Fruit fly (Drosophila melanogaster) whole organism, embryonic: ENCODE results near the gene CG11596.

Source experiments
- ATbp ChIP-seq: fragments of 200-800 bp; sonication (Bioruptor generic); optimal IDR thresholded peaks from 2 replicates; lab custom pipeline; 2017; ENCODE audit warnings: missing biosample characterization, mild to moderate bottlenecking, missing genetic modification characterization, missing genetic modification reagents
- Abd-B ChIP-seq: fragments of 200-800 bp; sonication (Bioruptor generic); optimal IDR thresholded peaks from 2 replicates; lab custom pipeline; 2018; ENCODE audit warnings: missing biosample characterization, mild to moderate bottlenecking, missing genetic modification characterization, moderate library complexity
- Adf1 ChIP-seq: fragments of 200-800 bp; sonication (Bioruptor generic); IDR thresholded peaks from 2 replicates; pipeline ENCODE4 v1.3.6; 2022; ENCODE audit warnings: missing biosample characterization, missing genetic modification characterization
- Bdp1 ChIP-seq: fragments of 200-800 bp; sonication (Bioruptor generic); optimal IDR thresholded peaks from 3 replicates; lab custom pipeline; 2016; ENCODE audit warnings: missing biosample characterization, missing genetic modification characterization
- CG10274 ChIP-seq: fragments of 200-800 bp; sonication (Bioruptor generic); optimal IDR thresholded peaks from 3 replicates; lab custom pipeline; 2017; ENCODE audit warnings: missing biosample characterization, mild to moderate bottlenecking, missing genetic modification characterization
- CG10366 ChIP-seq: fragments of 200-800 bp; sonication (Bioruptor generic); IDR thresholded peaks from 2 replicates; pipeline ENCODE4 v1.3.6; 2022; ENCODE audit warnings: missing biosample characterization, missing genetic modification characterization
- CG11247 ChIP-seq: fragments of 200-800 bp; sonication (Bioruptor generic); IDR thresholded peaks from 2 replicates; pipeline ENCODE4 v1.3.6; 2022; ENCODE audit warnings: missing biosample characterization, missing genetic modification characterization
- CG15269 ChIP-seq: fragments of 200-800 bp; sonication (Bioruptor generic); optimal IDR thresholded peaks from 2 replicates; lab custom pipeline; 2018; ENCODE audit warnings: missing biosample characterization, mild to moderate bottlenecking, missing genetic modification characterization, moderate library complexity
- CG15479 ChIP-seq: fragments of 200-800 bp; sonication (Bioruptor generic); optimal IDR thresholded peaks from 3 replicates; lab custom pipeline; 2019; ENCODE audit warnings: missing biosample characterization, mild to moderate bottlenecking, missing genetic modification characterization, moderate library complexity
- CG15601 ChIP-seq: fragments of 200-800 bp; sonication (Bioruptor generic); optimal IDR thresholded peaks from 3 replicates; lab custom pipeline; 2019; ENCODE audit warnings: missing biosample characterization, mild to moderate bottlenecking, missing genetic modification characterization, moderate library complexity
- CG17328 ChIP-seq: fragments of 200-800 bp; sonication (Bioruptor generic); IDR thresholded peaks from 2 replicates; pipeline ENCODE4 v1.3.6; 2022; ENCODE audit warnings: missing biosample characterization, missing genetic modification characterization
- CG2199 ChIP-seq: fragments of 200-800 bp; sonication (Bioruptor generic); IDR thresholded peaks from 3 replicates; pipeline ENCODE4 v1.3.6; 2022; ENCODE audit warnings: missing biosample characterization, missing genetic modification characterization
- CG32767 ChIP-seq: fragments of 200-800 bp; sonication (Bioruptor generic); IDR thresholded peaks from 2 replicates; pipeline ENCODE4 v1.3.6; 2022; ENCODE audit warnings: missing biosample characterization, missing genetic modification characterization
- CG33557 ChIP-seq: fragments of 200-800 bp; sonication (Bioruptor generic); optimal IDR thresholded peaks from 2 replicates; lab custom pipeline; 2019; ENCODE audit warnings: missing biosample characterization, mild to moderate bottlenecking, missing genetic modification characterization, moderate library complexity
- CG3407 ChIP-seq: fragments of 200-800 bp; sonication (Bioruptor generic); optimal IDR thresholded peaks from 2 replicates; lab custom pipeline; 2018; ENCODE audit warnings: missing biosample characterization, mild to moderate bottlenecking, missing genetic modification characterization
- CG34376 ChIP-seq: fragments of 200-800 bp; sonication (Bioruptor generic); optimal IDR thresholded peaks from 2 replicates; lab custom pipeline; 2018; ENCODE audit warnings: missing biosample characterization, mild to moderate bottlenecking, missing genetic modification characterization
- CG4854 ChIP-seq: fragments of 200-800 bp; sonication (Bioruptor generic); optimal IDR thresholded peaks from 2 replicates; lab custom pipeline; 2016; ENCODE audit warnings: missing biosample characterization, missing genetic modification characterization, inconsistent platforms
- CG7271 ChIP-seq: fragments of 200-800 bp; sonication (Bioruptor generic); optimal IDR thresholded peaks from 2 replicates; lab custom pipeline; 2018; ENCODE audit warnings: missing biosample characterization, mild to moderate bottlenecking, missing genetic modification characterization, moderate library complexity
- CG8281 ChIP-seq: fragments of 200-800 bp; sonication (Bioruptor generic); optimal IDR thresholded peaks from 2 replicates; lab custom pipeline; 2018; ENCODE audit warnings: missing biosample characterization, mild to moderate bottlenecking, missing genetic modification characterization, moderate library complexity
- CG9437 ChIP-seq: fragments of 200-800 bp; sonication (Bioruptor generic); optimal IDR thresholded peaks from 2 replicates; lab custom pipeline; 2018; ENCODE audit warnings: missing biosample characterization, mild to moderate bottlenecking, missing genetic modification characterization
- Fer2 ChIP-seq: fragments of 200-800 bp; sonication (Bioruptor generic); optimal IDR thresholded peaks from 2 replicates; lab custom pipeline; 2018; ENCODE audit warnings: missing biosample characterization, mild to moderate bottlenecking, missing genetic modification characterization, moderate library complexity
- GATAe ChIP-seq: fragments of 200-800 bp; sonication (Bioruptor generic); conservative IDR thresholded peaks from 2 replicates; pipeline ENCODE4 v1.3.6; 2022; ENCODE audit warnings: missing biosample characterization, missing genetic modification characterization
- HLHmδ ChIP-seq: fragments of 200-800 bp; sonication (Bioruptor generic); optimal IDR thresholded peaks from 2 replicates; lab custom pipeline; 2018; ENCODE audit warnings: missing biosample characterization, mild to moderate bottlenecking, missing genetic modification characterization, moderate library complexity
- Hmx ChIP-seq: fragments of 200-800 bp; sonication (Bioruptor generic); optimal IDR thresholded peaks from 2 replicates; lab custom pipeline; 2016; ENCODE audit warnings: missing biosample characterization, missing genetic modification characterization
- Hr39 ChIP-seq: fragments of >200 bp; optimal IDR thresholded peaks from 2 replicates; lab custom pipeline; 2017
- MTF-1 ChIP-seq: fragments of 200-800 bp; sonication (Bioruptor generic); optimal IDR thresholded peaks from 2 replicates; lab custom pipeline; 2018; ENCODE audit warnings: missing biosample characterization, mild to moderate bottlenecking, missing genetic modification characterization, borderline replicate concordance
- Oli ChIP-seq: fragments of 200-800 bp; sonication (Bioruptor generic); optimal IDR thresholded peaks from 2 replicates; lab custom pipeline; 2018; ENCODE audit warnings: missing biosample characterization, mild to moderate bottlenecking, missing genetic modification characterization, moderate library complexity
- Sox102F ChIP-seq: fragments of 200-800 bp; sonication (Bioruptor generic); optimal IDR thresholded peaks from 2 replicates; lab custom pipeline; 2018; ENCODE audit warnings: missing biosample characterization, mild to moderate bottlenecking, missing genetic modification characterization, moderate library complexity
- Sry-δ ChIP-seq: fragments of 200-800 bp; sonication (Bioruptor generic); optimal IDR thresholded peaks from 2 replicates; lab custom pipeline; 2016; ENCODE audit warnings: missing biosample characterization, missing genetic modification characterization
- Tbp ChIP-seq: fragments of >200 bp; optimal IDR thresholded peaks from 2 replicates; lab custom pipeline; 2018; ENCODE audit warnings: missing biosample characterization, missing genetic modification characterization
- YL-1 ChIP-seq: fragments of 200-800 bp; sonication (Bioruptor generic); optimal IDR thresholded peaks from 3 replicates; lab custom pipeline; 2017; ENCODE audit warnings: missing biosample characterization, mild to moderate bottlenecking, missing genetic modification characterization
- ato ChIP-seq: fragments of 200-800 bp; sonication (Bioruptor generic); IDR thresholded peaks from 2 replicates; pipeline ENCODE4 v1.3.6; 2022; ENCODE audit warnings: missing biosample characterization, missing genetic modification characterization; ENCODE audit not compliant: partially characterized antibody
- dan ChIP-seq: fragments of 200-800 bp; sonication (Bioruptor generic); IDR thresholded peaks from 2 replicates; pipeline ENCODE4 v1.3.6; 2022; ENCODE audit warnings: missing biosample characterization, missing genetic modification characterization
- dati ChIP-seq: fragments of 200-800 bp; sonication (Bioruptor generic); IDR thresholded peaks from 2 replicates; pipeline ENCODE4 v1.3.6; 2022; ENCODE audit warnings: missing biosample characterization, missing genetic modification characterization
- fd64A ChIP-seq: fragments of 200-800 bp; sonication (Bioruptor generic); optimal IDR thresholded peaks from 3 replicates; lab custom pipeline; 2018; ENCODE audit warnings: missing biosample characterization, mild to moderate bottlenecking, missing genetic modification characterization
- gsb-n ChIP-seq: fragments of 200-800 bp; sonication (Bioruptor generic); optimal IDR thresholded peaks from 3 replicates; lab custom pipeline; 2018; ENCODE audit warnings: missing biosample characterization, mild to moderate bottlenecking, missing genetic modification characterization
- hkb ChIP-seq, 2 experiments: fragments of 200-800 bp in 1 of 2; fragments of >200 bp in 1 of 2; sonication (Bioruptor generic) in 1 of 2; IDR thresholded peaks in 1 of 2; optimal IDR thresholded peaks in 1 of 2; 2 replicates each; pipeline versions ENCODE4 v1.3.6 to Lab custom; 2017 to 2022; ENCODE audit warnings: missing biosample characterization in 1 of 2, missing genetic modification characterization in 1 of 2
- nau ChIP-seq: fragments of 200-800 bp; sonication (Bioruptor generic); optimal IDR thresholded peaks from 3 replicates; lab custom pipeline; 2017; ENCODE audit warnings: missing biosample characterization, mild to moderate bottlenecking, missing genetic modification characterization, missing genetic modification reagents
- nerfin-2 ChIP-seq: fragments of 200-800 bp; sonication (Bioruptor generic); IDR thresholded peaks from 2 replicates; pipeline ENCODE4 v1.3.6; 2022; ENCODE audit warnings: missing biosample characterization, missing genetic modification characterization; ENCODE audit not compliant: partially characterized antibody
- pho ChIP-seq: fragments of 200-800 bp; sonication (Bioruptor generic); optimal IDR thresholded peaks from 2 replicates; lab custom pipeline; 2016; ENCODE audit warnings: missing biosample characterization, missing genetic modification characterization
- pita ChIP-seq: fragments of 200-800 bp; sonication (Bioruptor generic); optimal IDR thresholded peaks from 2 replicates; lab custom pipeline; 2017; ENCODE audit warnings: missing biosample characterization, mild to moderate bottlenecking, missing genetic modification characterization
- pros ChIP-seq: fragments of 200-800 bp; sonication (Bioruptor generic); optimal IDR thresholded peaks from 3 replicates; lab custom pipeline; 2019; ENCODE audit warnings: missing biosample characterization, mild to moderate bottlenecking, missing genetic modification characterization, moderate library complexity
- ro ChIP-seq: fragments of 200-800 bp; sonication (Bioruptor generic); IDR thresholded peaks from 2 replicates; pipeline ENCODE4 v1.3.6; 2022; ENCODE audit warnings: missing biosample characterization, missing genetic modification characterization
- row ChIP-seq: fragments of 200-800 bp; sonication (Bioruptor generic); IDR thresholded peaks from 3 replicates; pipeline ENCODE4 v1.3.6; 2022; ENCODE audit warnings: missing biosample characterization, missing genetic modification characterization
- trh ChIP-seq: fragments of 200-800 bp; sonication (Bioruptor generic); optimal IDR thresholded peaks from 2 replicates; lab custom pipeline; 2016; ENCODE audit warnings: missing biosample characterization, missing genetic modification characterization
- ttk ChIP-seq: fragments of 200-800 bp; sonication (Bioruptor generic); IDR thresholded peaks from 2 replicates; pipeline ENCODE4 v2.1.2; 2022; ENCODE audit warnings: missing biosample characterization, missing genetic modification characterization
- unpg ChIP-seq: fragments of 200-800 bp; sonication (Bioruptor generic); optimal IDR thresholded peaks from 3 replicates; lab custom pipeline; 2018; ENCODE audit warnings: missing biosample characterization, mild to moderate bottlenecking, missing genetic modification characterization, moderate library complexity
- z ChIP-seq: fragments of 200-800 bp; sonication (Bioruptor generic); IDR thresholded peaks from 3 replicates; pipeline ENCODE4 v1.3.6; 2022; ENCODE audit warnings: missing biosample characterization, missing genetic modification characterization
- zen ChIP-seq: fragments of 200-800 bp; sonication (Bioruptor generic); optimal IDR thresholded peaks from 3 replicates; lab custom pipeline; 2018; ENCODE audit warnings: missing biosample characterization, mild to moderate bottlenecking, missing genetic modification characterization, moderate library complexity
- zf30C ChIP-seq: fragments of 200-800 bp; sonication (Bioruptor generic); optimal IDR thresholded peaks from 3 replicates; lab custom pipeline; 2018; ENCODE audit warnings: missing biosample characterization, mild to moderate bottlenecking, missing genetic modification characterization

Gene CG11596

dm6 chrX:1880139-1880556 lies 47.3 kb upstream of the CG11596 start, which contains the start of gene Coa8 (continued):
- peak; percentile 52 for TF ChIP-seq Sry-δ
- no peak for TF ChIP-seq CG15601
- no peak for TF ChIP-seq pros
- no peak for TF ChIP-seq HLHmδ (GFP tag; lab: Kevin White, UChicago)
- no peak for TF ChIP-seq zf30C (GFP tag; lab: Kevin White, UChicago)
- no peak for TF ChIP-seq Sox102F
- peak; percentile 10 for TF ChIP-seq YL-1 (GFP tag; lab: Kevin White, UChicago)
- TF ChIP-seq fd64A (GFP tag; lab: Kevin White, UChicago), result no peak
- TF ChIP-seq ro, result no peak
- no peak for TF ChIP-seq z
- TF ChIP-seq Hr39 (lab: Kevin White, UChicago), result no peak
- no peak for TF ChIP-seq CG8281
- TF ChIP-seq CG7271 (tag; lab: Kevin White, UChicago), result no peak
- TF ChIP-seq Fer2 (tag; lab: Kevin White, UChicago), result no peak
- peak; percentile 11 for TF ChIP-seq CG9437 (GFP tag; lab: Kevin White, UChicago)
- TF ChIP-seq MTF-1 (GFP tag; lab: Kevin White, UChicago), result no peak
- no peak for TF ChIP-seq Adf1 (GFP tag; lab: Robert Waterston, UW)
- TF ChIP-seq CG32767 (GFP tag; lab: Robert Waterston, UW), result no peak
- peak; percentile 10 for TF ChIP-seq zen (tag; lab: Kevin White, UChicago)
- no peak for TF ChIP-seq Tbp (GFP tag; lab: Kevin White, UChicago)
- 0 out of 2 replicates have a peak, but pooled peaks have one; percentile 15 for TF ChIP-seq CG17328 (GFP tag; lab: Robert Waterston, UW)
- TF ChIP-seq CG2199, result no peak
- peak; percentile 44 for TF ChIP-seq pho (GFP tag; lab: Kevin White, UChicago)
- TF ChIP-seq hkb (optimal IDR thresholded peaks at IDR 0.05; lab: Kevin White, UChicago), result no peak
- peak; percentile 49; the same call in 1 of the 2 replicates for TF ChIP-seq hkb (GFP tag; IDR thresholded peaks at IDR 0.05; lab: Robert Waterston, UW)
- TF ChIP-seq ato, result no peak; the same call in 1 of the 2 replicates
- no peak for TF ChIP-seq gsb-n (tag; lab: Kevin White, UChicago)
- TF ChIP-seq CG15479 (GFP tag; lab: Kevin White, UChicago), result no peak
- TF ChIP-seq GATAe (GFP tag; lab: Robert Waterston, UW), result no peak
- peak; percentile 55 for TF ChIP-seq CG15269
- TF ChIP-seq CG33557 (GFP tag; lab: Kevin White, UChicago), result no peak
- no peak for TF ChIP-seq dan
- peak; percentile 17 for TF ChIP-seq Abd-B (GFP tag; lab: Kevin White, UChicago)
- peak; percentile 53 for TF ChIP-seq unpg (GFP tag; lab: Kevin White, UChicago)
- TF ChIP-seq CG4854 (GFP tag; lab: Kevin White, UChicago), result no peak
- 0 out of 2 replicates have a peak, but pooled peaks have one; percentile 19 for TF ChIP-seq CG11247
- TF ChIP-seq pita, result no peak
- TF ChIP-seq ATbp (GFP tag; lab: Kevin White, UChicago), result no peak
- TF ChIP-seq CG3407 (GFP tag; lab: Kevin White, UChicago), result no peak
- peak; percentile 41 for TF ChIP-seq CG10366 (GFP tag; lab: Robert Waterston, UW)
- peak; percentile 19 for TF ChIP-seq CG10274 (GFP tag; lab: Kevin White, UChicago)
- peak; percentile 17 for TF ChIP-seq Oli (tag; lab: Kevin White, UChicago)
- peak; percentile 83 for TF ChIP-seq row (GFP tag; lab: Robert Waterston, UW)
- no peak for TF ChIP-seq Bdp1
- TF ChIP-seq dati (GFP tag; lab: Robert Waterston, UW), result no peak
- peak; percentile 30 for TF ChIP-seq CG34376
- no peak for TF ChIP-seq trh (GFP tag; lab: Kevin White, UChicago)
- TF ChIP-seq nerfin-2 (GFP tag; lab: Robert Waterston, UW), result no peak
- no peak for TF ChIP-seq Hmx
- TF ChIP-seq ttk (GFP tag; lab: Robert Waterston, UW), result peak; percentile 18; the same call in 1 of the 2 replicates
- no peak for TF ChIP-seq nau (GFP tag; lab: Kevin White, UChicago)
